Fruit fly (Drosophila melanogaster): ENCODE measurements around the gene eIF4EHP.

DNA sequence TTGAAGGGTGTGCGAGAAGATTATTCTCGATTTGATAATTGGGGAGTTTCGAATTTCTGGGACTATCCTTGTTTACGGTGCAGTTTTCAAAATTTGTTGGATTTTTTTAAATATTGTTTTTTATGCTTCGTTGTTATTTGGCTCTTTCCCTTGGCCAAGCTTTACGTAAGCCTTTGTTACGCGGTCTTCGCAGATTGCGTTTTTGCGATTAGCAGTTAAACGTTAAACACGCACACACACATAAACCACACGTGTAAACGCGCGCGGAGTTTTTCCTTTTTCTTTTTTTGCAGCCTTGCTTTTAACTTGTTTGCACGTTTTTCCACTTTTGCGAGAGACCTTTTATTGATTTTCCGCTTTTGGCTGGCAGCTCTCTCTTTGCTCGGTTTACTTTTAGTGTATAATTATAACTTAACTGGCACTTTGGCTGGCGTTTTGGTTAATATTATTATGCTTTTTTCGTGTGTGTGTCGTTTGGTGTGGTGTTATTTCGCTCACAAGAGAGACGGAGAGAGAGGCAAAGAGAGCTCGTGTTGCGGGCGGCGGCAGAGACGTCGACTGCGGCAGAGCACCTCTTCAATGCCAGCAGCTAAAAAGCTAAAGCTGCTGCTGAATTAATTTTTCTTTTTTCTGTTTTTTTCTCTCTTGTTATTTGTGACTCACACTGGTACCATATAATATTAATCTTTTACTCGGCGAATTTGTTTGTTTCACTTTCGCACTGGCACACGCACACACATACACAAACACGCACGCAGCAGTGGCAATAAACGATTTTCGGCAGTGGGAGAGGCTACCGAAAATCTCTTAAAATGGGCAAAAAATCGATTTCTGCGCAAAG lies 4.1 kb downstream of the eIF4EHP start:
- TF ChIP-seq CG6272 (GFP tag; IDR thresholded peaks at IDR 0.05), result no peak
- no peak for TF ChIP-seq Ada2b (GFP tag; IDR thresholded peaks at IDR 0.05)
- no peak for TF ChIP-seq cad (GFP tag; optimal IDR thresholded peaks at IDR 0.05)
- no peak for TF ChIP-seq CG30403 (GFP tag; optimal IDR thresholded peaks at IDR 0.05)
- TF ChIP-seq bsh (GFP tag; optimal IDR thresholded peaks at IDR 0.05), result no peak
- no peak for TF ChIP-seq fu2 (GFP tag; optimal IDR thresholded peaks at IDR 0.05)
